Worm (Caenorhabditis elegans) whole organism, young adult: Measurements from ENCODE around the gene C17G1.14.

ENCODE experiments used
- hlh-26 ChIP-seq: fragments of 200-800 bp; sonication (Bioruptor generic); conservative IDR thresholded peaks from 2 replicates; pipeline ENCODE4 v1.3.6; 2022; ENCODE audit warnings: missing genetic modification reagents, missing genetic modification characterization, missing compliant biosample characterization
- madf-3 ChIP-seq: fragments of 200-800 bp; sonication (Bioruptor generic); IDR thresholded peaks from 2 replicates; pipeline ENCODE4 v1.3.6; 2022; ENCODE audit warnings: missing genetic modification reagents, missing genetic modification characterization, missing compliant biosample characterization
- nfya-1 ChIP-seq: sonication (generic microtip); optimal IDR thresholded peaks from 2 replicates; lab custom pipeline; 2017; ENCODE audit warnings: antibody characterized with exemption, missing compliant biosample characterization, missing genetic modification characterization, borderline replicate concordance; ENCODE audit not compliant: insufficient read depth
- nhr-120 ChIP-seq: fragments of 200-800 bp; sonication (Bioruptor generic); IDR thresholded peaks from 2 replicates; pipeline ENCODE4 v1.3.6; 2022; ENCODE audit warnings: missing genetic modification characterization, missing compliant biosample characterization

DNA sequence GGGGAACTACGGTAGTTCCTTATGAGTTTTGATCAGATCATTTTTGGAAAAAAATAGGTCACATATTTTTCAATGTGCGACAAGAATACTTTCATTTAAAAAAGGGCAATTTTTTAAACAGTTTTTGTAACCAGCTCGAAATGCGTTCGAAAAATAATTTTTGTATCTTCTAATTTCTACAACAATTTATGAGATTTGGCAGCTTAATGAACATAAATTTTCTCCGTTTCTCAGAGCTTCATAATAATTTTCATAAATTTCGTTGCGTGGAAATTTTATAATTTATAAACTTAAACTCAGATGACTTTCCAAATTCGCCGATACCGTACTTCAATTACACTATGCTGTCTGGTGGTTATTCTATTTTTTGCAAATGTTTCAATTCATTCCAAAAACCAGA is 43.8 kb upstream of the C17G1.14 start, which contains the start of gene F21G4.3:
- TF ChIP-seq nfya-1 (tag; lab: Kevin White, UChicago) = no peak
- no peak for TF ChIP-seq nhr-120
- no peak for TF ChIP-seq hlh-26
- TF ChIP-seq madf-3 (GFP tag; lab: Robert Waterston, UW) = no peak
